Fruit fly (Drosophila melanogaster) whole organism: Measurements from ENCODE around the gene btn.

Experiments
- Dll ChIP-seq: fragments of >200 bp; optimal IDR thresholded peaks from 2 replicates; lab custom pipeline; 2017
- psq ChIP-seq: fragments of >200 bp; optimal IDR thresholded peaks from 2 replicates; lab custom pipeline; 2017

DNA sequence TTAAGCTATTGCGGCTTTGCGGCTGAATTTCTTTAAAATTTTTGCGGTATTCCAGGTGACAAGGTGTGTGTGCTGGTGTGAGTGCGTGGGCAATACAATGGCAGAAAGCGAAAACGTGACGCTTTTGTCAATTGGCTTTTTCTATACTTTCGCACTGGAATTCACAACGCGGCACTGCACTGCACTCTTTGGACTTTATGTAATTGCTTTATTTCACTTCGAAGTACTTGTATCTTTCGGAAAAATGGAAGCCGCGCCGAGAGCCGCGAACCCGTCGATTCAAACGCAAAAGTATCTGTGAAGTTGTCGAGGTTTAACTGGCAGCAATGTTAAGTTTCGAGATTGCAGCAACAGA is 39.9 kb upstream of the btn start:
- no peak for TF ChIP-seq psq (lab: Kevin White, UChicago)
- no peak for TF ChIP-seq Dll (lab: Kevin White, UChicago)
